Worm (Caenorhabditis elegans) whole organism, young adult: ENCODE data around the gene srw-87.

ENCODE experiments used
- athp-1 ChIP-seq: sonication (generic microtip); optimal IDR thresholded peaks from 2 replicates; lab custom pipeline; 2017; ENCODE audit warnings: mild to moderate bottlenecking, missing genetic modification characterization, missing compliant biosample characterization
- chd-7 ChIP-seq: sonication (generic microtip); optimal IDR thresholded peaks from 2 replicates; lab custom pipeline; 2016; ENCODE audit warnings: mild to moderate bottlenecking, missing genetic modification characterization, moderate library complexity, missing compliant biosample characterization
- fkh-3 ChIP-seq: sonication (generic microtip); optimal IDR thresholded peaks from 2 replicates; lab custom pipeline; 2016; ENCODE audit warnings: mild to moderate bottlenecking, missing genetic modification characterization, missing compliant biosample characterization
- snpc-3.4 ChIP-seq: sonication (generic microtip); optimal IDR thresholded peaks from 2 replicates; lab custom pipeline; 2017; ENCODE audit warnings: missing genetic modification characterization, mild to moderate bottlenecking, missing compliant biosample characterization, antibody characterized with exemption, moderate library complexity, missing genotype, missing genetic modification reagents

ce11 chrV:16322155-16322554 lies 14.3 kb upstream of the srw-87 start:
- TF ChIP-seq athp-1 (tag; lab: Kevin White, UChicago) (no peak), snpc-3.4 (tag; lab: Kevin White, UChicago) (no peak), chd-7 (no peak), fkh-3 (tag; lab: Kevin White, UChicago) (no peak)
